Worm (Caenorhabditis elegans): ENCODE data around the gene ZC404.2.
A peak's percentile ranks its signal among the peaks of the same experiment; 100 is the strongest.

The ZC404.2 gene

DNA sequence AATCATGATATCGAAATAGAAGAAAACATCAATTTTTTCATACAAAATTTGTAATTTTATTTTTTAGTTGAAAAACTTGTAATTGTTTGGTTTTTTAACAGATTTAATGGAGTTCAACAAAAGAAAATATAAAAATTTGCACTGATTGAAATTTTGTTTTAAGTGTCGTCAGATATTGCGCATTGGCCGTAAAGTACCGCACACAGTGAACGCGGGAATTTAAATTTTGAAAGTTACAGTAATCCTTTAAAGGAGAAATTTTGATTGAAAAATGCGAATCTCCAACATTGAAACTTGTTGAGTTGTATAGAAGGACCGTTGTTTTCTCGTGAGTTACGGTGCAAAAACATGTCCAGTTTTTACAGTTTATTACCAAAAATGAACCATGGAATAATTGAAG is 5.2 kb downstream of the ZC404.2 start:
- TF ChIP-seq pag-3 (tag; optimal IDR thresholded peaks at IDR 0.05; ENCODE audit: borderline replicate concordance), result no peak
- TF ChIP-seq ceh-31 (tag; optimal IDR thresholded peaks at IDR 0.05), result no peak
- TF ChIP-seq tbx-2 (tag; optimal IDR thresholded peaks at IDR 0.05), result no peak
- TF ChIP-seq pqm-1 (tag; optimal IDR thresholded peaks at IDR 0.05), result no peak
- TF ChIP-seq ceh-48 (tag; optimal IDR thresholded peaks at IDR 0.05), result no peak
- TF ChIP-seq nhr-232 (tag; optimal IDR thresholded peaks at IDR 0.05), result no peak
- no peak for TF ChIP-seq unc-3 (GFP tag; conservative IDR thresholded peaks at IDR 0.05)
- no peak for TF ChIP-seq unc-3 (tag; optimal IDR thresholded peaks at IDR 0.05)
- TF ChIP-seq K09A11.1 (tag; optimal IDR thresholded peaks at IDR 0.05; ENCODE audit: insufficient read depth), result no peak
- no peak for TF ChIP-seq sdc-2 (tag; optimal IDR thresholded peaks at IDR 0.05)
- no peak for TF ChIP-seq K02D7.2 (tag; optimal IDR thresholded peaks at IDR 0.05)
- no peak for TF ChIP-seq ahr-1 (tag; optimal IDR thresholded peaks at IDR 0.05)
- TF ChIP-seq madf-2 (tag; optimal IDR thresholded peaks at IDR 0.05), result no peak
- TF ChIP-seq ceh-22 (tag; optimal IDR thresholded peaks at IDR 0.05), result no peak
- TF ChIP-seq zip-5 (tag; optimal IDR thresholded peaks at IDR 0.05), result no peak

- peak; percentile 8 for TF ChIP-seq ceh-31 (tag; optimal IDR thresholded peaks at IDR 0.05)
- no peak for TF ChIP-seq eyg-1 (tag; optimal IDR thresholded peaks at IDR 0.05)
Observed at ce11 chrV:6793744-6794239, 6.0 kb downstream of the ZC404.2 start, which contains the start of gene ZC404.1. Gene ZC404.1 (plus strand): TSS chrV:6794189.

ce11 chrV:6796264-6796663 is 8.5 kb downstream of the ZC404.2 start:
- TF ChIP-seq ceh-34 (tag; optimal IDR thresholded peaks at IDR 0.05) (no peak), ceh-22 (tag; optimal IDR thresholded peaks at IDR 0.05) (no peak), nhr-11 (tag; optimal IDR thresholded peaks at IDR 0.05) (no peak), tbx-7 (tag; optimal IDR thresholded peaks at IDR 0.05) (no peak), unc-3 (GFP tag; conservative IDR thresholded peaks at IDR 0.05) (no peak), unc-3 (tag; optimal IDR thresholded peaks at IDR 0.05) (no peak), ceh-14 (tag; optimal IDR thresholded peaks at IDR 0.05) (no peak), ceh-30 (tag; optimal IDR thresholded peaks at IDR 0.05) (no peak), Y22D7AL.16 (tag; optimal IDR thresholded peaks at IDR 0.05) (no peak), pat-9 (tag; optimal IDR thresholded peaks at IDR 0.05) (no peak), rnt-1 (tag; optimal IDR thresholded peaks at IDR 0.05) (no peak), madf-2 (tag; optimal IDR thresholded peaks at IDR 0.05) (no peak), dmd-4 (tag; optimal IDR thresholded peaks at IDR 0.05; ENCODE audit: borderline replicate concordance) (no peak), hlh-8 (tag; optimal IDR thresholded peaks at IDR 0.05) (no peak), odd-2 (tag; optimal IDR thresholded peaks at IDR 0.05) (no peak), hlh-13 (GFP tag; optimal IDR thresholded peaks at IDR 0.05) (no peak), T23F11.4 (GFP tag; optimal IDR thresholded peaks at IDR 0.05) (no peak), gmeb-2 (tag; optimal IDR thresholded peaks at IDR 0.05) (no peak), dve-1 (tag; optimal IDR thresholded peaks at IDR 0.05) (no peak)

- no peak for TF ChIP-seq hlh-13 (GFP tag; optimal IDR thresholded peaks at IDR 0.05)
- peak; percentile 22 for TF ChIP-seq nfya-1 (tag; optimal IDR thresholded peaks at IDR 0.05)
- peak; percentile 52 for TF ChIP-seq ceh-31 (tag; optimal IDR thresholded peaks at IDR 0.05)
- TF ChIP-seq ref-2 (tag; optimal IDR thresholded peaks at IDR 0.05), result no peak
- peak; percentile 12 for TF ChIP-seq ceh-19 (GFP tag; optimal IDR thresholded peaks at IDR 0.05)
- no peak for TF ChIP-seq ceh-24 (tag; optimal IDR thresholded peaks at IDR 0.05)
- peak; percentile 28 for TF ChIP-seq pha-2 (tag; optimal IDR thresholded peaks at IDR 0.05)
Observed at ce11 chrV:6796894-6797293, 9.1 kb downstream of the ZC404.2 start.

ce11 chrV:6799564-6799963 is 11.8 kb downstream of the ZC404.2 start, which contains the start of gene dmsr-9:
Gene dmsr-9 (minus strand): TSS chrV:6799664.
- TF ChIP-seq elt-2 (tag; optimal IDR thresholded peaks at IDR 0.05) (no peak), fax-1 (tag; optimal IDR thresholded peaks at IDR 0.05) (no peak), unc-42 (tag; optimal IDR thresholded peaks at IDR 0.05) (no peak), sdc-2 (tag; optimal IDR thresholded peaks at IDR 0.05) (no peak), pax-1 (tag; optimal IDR thresholded peaks at IDR 0.05) (no peak), syd-9 (tag; optimal IDR thresholded peaks at IDR 0.05) (no peak), unc-86 (tag; optimal IDR thresholded peaks at IDR 0.05) (no peak), nhr-11 (tag; optimal IDR thresholded peaks at IDR 0.05) (no peak), F13H6.1 (tag; optimal IDR thresholded peaks at IDR 0.05) (no peak), pat-9 (tag; optimal IDR thresholded peaks at IDR 0.05) (no peak), hlh-30 (tag; optimal IDR thresholded peaks at IDR 0.05; ENCODE audit: insufficient read depth) (no peak), tbx-2 (tag; optimal IDR thresholded peaks at IDR 0.05) (no peak), fkh-6 (tag; optimal IDR thresholded peaks at IDR 0.05) (no peak), hlh-13 (GFP tag; optimal IDR thresholded peaks at IDR 0.05) (no peak), unc-3 (GFP tag; conservative IDR thresholded peaks at IDR 0.05) (no peak), unc-3 (tag; optimal IDR thresholded peaks at IDR 0.05) (no peak)

Measured in whole organism, late embryonic.